Worm (Caenorhabditis elegans): Measurements from ENCODE around the gene set-13.

The set-13 gene

ce11 chrII:2822435-2822920 is 5.7 kb downstream of the set-13 start, which contains the start of the genes fut-4 and K12H6.10:
TSS of gene fut-4 (minus strand) at chrII:2822535.
TSS of gene K12H6.10 (plus strand) at chrII:2822870.
- TF ChIP-seq elt-3 (tag; optimal IDR thresholded peaks at IDR 0.05) (no peak), Y55F3AM.14 (GFP tag; optimal IDR thresholded peaks at IDR 0.05) (no peak), aly-2 (tag; optimal IDR thresholded peaks at IDR 0.05) (no peak), unc-55 (GFP tag; optimal IDR thresholded peaks at IDR 0.05) (no peak), elt-1 (tag; optimal IDR thresholded peaks at IDR 0.05) (no peak), R02D3.7 (tag; optimal IDR thresholded peaks at IDR 0.05) (no peak), ztf-4 (tag; optimal IDR thresholded peaks at IDR 0.05) (no peak), dmd-4 (tag; optimal IDR thresholded peaks at IDR 0.05) (no peak), nhr-237 (tag; optimal IDR thresholded peaks at IDR 0.05) (no peak), nhr-11 (tag; optimal IDR thresholded peaks at IDR 0.05) (no peak), mbf-1 (tag; optimal IDR thresholded peaks at IDR 0.05) (no peak), sma-3 (GFP tag; optimal IDR thresholded peaks at IDR 0.05) (no peak), snpc-4 (tag; optimal IDR thresholded peaks at IDR 0.05) (no peak)

ce11 chrII:2824169-2824568 is 7.4 kb downstream of the set-13 start, which contains the start of the genes K12H6.4 and K12H6.9:
TSS of gene K12H6.4 (minus strand) at chrII:2824269.
TSS of gene K12H6.9 (plus strand) at chrII:2824404.
- TF ChIP-seq crh-2 (tag; optimal IDR thresholded peaks at IDR 0.05) (no peak), unc-62 (GFP tag; optimal IDR thresholded peaks at IDR 0.05) (no peak)

DNA sequence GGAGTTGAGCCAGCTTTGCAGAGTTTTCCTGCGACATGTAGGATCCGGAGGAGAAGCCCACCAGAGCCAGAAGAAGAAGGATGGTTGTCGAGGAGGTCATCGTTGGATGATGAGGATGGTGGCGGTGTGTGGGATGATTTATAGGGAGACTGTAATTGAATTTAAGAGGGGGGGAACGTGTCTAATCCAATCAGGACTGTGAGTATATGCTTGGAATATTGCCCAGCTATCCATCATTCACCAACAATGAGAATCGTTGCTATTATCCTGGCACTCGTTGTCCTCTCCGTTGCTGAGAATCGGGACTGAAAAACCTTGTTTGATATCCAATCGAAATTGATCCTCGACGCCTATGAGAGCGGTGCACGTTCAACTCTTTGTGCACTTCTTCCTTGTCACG is 9.3 kb downstream of the set-13 start, which contains the start of gene K12H6.5:
Gene K12H6.5, minus strand, starts transcription at position 101 of the 400 bp plus-strand sequence.
- TF ChIP-seq ama-1 (optimal IDR thresholded peaks at IDR 0.05) (no peak), elt-1 (tag; optimal IDR thresholded peaks at IDR 0.05) (no peak), snpc-4 (tag; optimal IDR thresholded peaks at IDR 0.05) (no peak), blmp-1 (tag; optimal IDR thresholded peaks at IDR 0.05; ENCODE audit: insufficient read depth) (no peak), nhr-6 (tag; optimal IDR thresholded peaks at IDR 0.05) (no peak), nhr-11 (tag; optimal IDR thresholded peaks at IDR 0.05) (no peak), lin-13 (GFP tag; optimal IDR thresholded peaks at IDR 0.05) (no peak), ztf-1 (GFP tag; conservative IDR thresholded peaks at IDR 0.05) (no peak), alr-1 (tag; optimal IDR thresholded peaks at IDR 0.05) (no peak), nhr-77 (tag; optimal IDR thresholded peaks at IDR 0.05) (no peak), sma-9 (GFP tag; optimal IDR thresholded peaks at IDR 0.05) (no peak), sma-9 (tag; optimal IDR thresholded peaks at IDR 0.05) (no peak), dmd-4 (tag; optimal IDR thresholded peaks at IDR 0.05) (no peak), nhr-12 (tag; optimal IDR thresholded peaks at IDR 0.05) (no peak), lin-11 (tag; optimal IDR thresholded peaks at IDR 0.05) (no peak), nhr-129 (tag; optimal IDR thresholded peaks at IDR 0.05) (no peak)

- TF ChIP-seq mbf-1 (tag; optimal IDR thresholded peaks at IDR 0.05) (no peak), sma-3 (GFP tag; optimal IDR thresholded peaks at IDR 0.05) (no peak), mab-5 (tag; optimal IDR thresholded peaks at IDR 0.05) (no peak), nhr-129 (tag; optimal IDR thresholded peaks at IDR 0.05) (no peak), gmeb-1 (tag; optimal IDR thresholded peaks at IDR 0.05) (no peak), unc-62 (GFP tag; optimal IDR thresholded peaks at IDR 0.05) (no peak), snpc-4 (tag; optimal IDR thresholded peaks at IDR 0.05) (no peak), elt-1 (tag; optimal IDR thresholded peaks at IDR 0.05) (no peak), ama-1 (optimal IDR thresholded peaks at IDR 0.05) (no peak), lin-11 (tag; optimal IDR thresholded peaks at IDR 0.05) (no peak), nhr-21 (tag; optimal IDR thresholded peaks at IDR 0.05) (no peak)
Observed at ce11 chrII:2827859-2828403, 11.2 kb downstream of the set-13 start, which contains the start of gene K12H6.8. TSS of gene K12H6.8 (plus strand) at chrII:2827896.

DNA sequence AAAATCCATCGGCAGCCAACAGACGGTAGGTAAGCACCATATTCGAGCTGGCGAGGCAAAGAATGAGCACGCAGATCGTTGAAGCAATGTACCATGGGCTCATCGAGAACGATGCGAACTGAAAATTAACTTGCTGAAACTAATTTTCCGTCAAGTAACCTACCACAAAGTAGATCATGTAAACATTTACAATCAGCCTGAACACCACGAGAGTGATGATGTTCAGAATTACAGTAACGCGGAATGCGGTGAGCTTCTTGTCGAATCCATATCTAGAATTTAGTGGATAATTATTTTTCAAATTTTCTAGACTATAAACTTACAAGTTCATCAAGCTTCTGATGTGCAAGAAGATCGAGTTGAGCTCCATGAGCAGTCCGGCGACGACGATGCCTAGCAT is 12.7 kb downstream of the set-13 start:
- TF ChIP-seq ZK546.5 (tag; optimal IDR thresholded peaks at IDR 0.05): no peak
- no peak for TF ChIP-seq unc-39 (tag; optimal IDR thresholded peaks at IDR 0.05)
- no peak for TF ChIP-seq nhr-237 (tag; optimal IDR thresholded peaks at IDR 0.05)
- no peak for TF ChIP-seq nhr-6 (tag; optimal IDR thresholded peaks at IDR 0.05)
- TF ChIP-seq sma-3 (GFP tag; optimal IDR thresholded peaks at IDR 0.05): no peak
- no peak for TF ChIP-seq lin-39 (tag; optimal IDR thresholded peaks at IDR 0.05)
- no peak for TF ChIP-seq ztf-1 (GFP tag; conservative IDR thresholded peaks at IDR 0.05)
- no peak for TF ChIP-seq R02D3.7 (tag; optimal IDR thresholded peaks at IDR 0.05)
- TF ChIP-seq lin-13 (GFP tag; optimal IDR thresholded peaks at IDR 0.05): no peak
- TF ChIP-seq fos-1 (tag; optimal IDR thresholded peaks at IDR 0.05): no peak
